Fruit fly (Drosophila melanogaster) whole organism, pupa: Measurements from ENCODE around the gene Cpsf5.

Experiments used
- CG10348 ChIP-seq: fragments of 200-800 bp; sonication (Bioruptor generic); IDR thresholded peaks from 2 replicates; pipeline ENCODE4 v1.3.6; 2022; ENCODE audit warnings: missing biosample characterization, missing genetic modification characterization
- CG12605 ChIP-seq: fragments of 200-800 bp; sonication (Bioruptor generic); IDR thresholded peaks from 2 replicates; pipeline ENCODE4 v1.3.6; 2022; ENCODE audit warnings: missing biosample characterization, missing genetic modification characterization
- CG13204 ChIP-seq: fragments of 200-800 bp; sonication (Bioruptor generic); optimal IDR thresholded peaks from 2 replicates; lab custom pipeline; 2018; ENCODE audit warnings: missing biosample characterization, mild to moderate bottlenecking, missing genetic modification characterization, moderate library complexity
- CG14655 ChIP-seq: fragments of 200-800 bp; sonication (Bioruptor generic); optimal IDR thresholded peaks from 3 replicates; lab custom pipeline; 2017; ENCODE audit warnings: mild to moderate bottlenecking, missing biosample characterization, missing genetic modification reagents, missing genetic modification characterization
- CG15710 ChIP-seq: fragments of 200-800 bp; sonication (Bioruptor generic); optimal IDR thresholded peaks from 2 replicates; lab custom pipeline; 2018; ENCODE audit warnings: missing biosample characterization, mild to moderate bottlenecking, missing genetic modification characterization, moderate library complexity
- CG17806 ChIP-seq: fragments of 200-800 bp; sonication (Bioruptor generic); optimal IDR thresholded peaks from 2 replicates; lab custom pipeline; 2018; ENCODE audit warnings: missing biosample characterization, mild to moderate bottlenecking, missing genetic modification characterization, moderate library complexity
- CG32121 ChIP-seq: fragments of 200-800 bp; sonication (Bioruptor generic); IDR thresholded peaks from 2 replicates; pipeline ENCODE4 v1.3.6; 2022; ENCODE audit warnings: missing biosample characterization, missing genetic modification characterization
- CG34367 ChIP-seq: fragments of 200-800 bp; sonication (Bioruptor generic); optimal IDR thresholded peaks from 2 replicates; lab custom pipeline; 2018; ENCODE audit warnings: missing biosample characterization, mild to moderate bottlenecking, missing genetic modification characterization
- CG4496 ChIP-seq: fragments of 200-800 bp; sonication (Bioruptor generic); IDR thresholded peaks from 3 replicates; pipeline ENCODE4 v1.3.6; 2022; ENCODE audit warnings: missing biosample characterization, missing genetic modification characterization
- CG8159 ChIP-seq: fragments of 200-800 bp; sonication (Bioruptor generic); optimal IDR thresholded peaks from 3 replicates; lab custom pipeline; 2018; ENCODE audit warnings: missing biosample characterization, mild to moderate bottlenecking, missing genetic modification characterization, moderate library complexity
- CG8301 ChIP-seq: fragments of 200-800 bp; sonication (Bioruptor generic); optimal IDR thresholded peaks from 2 replicates; lab custom pipeline; 2018; ENCODE audit warnings: missing biosample characterization, mild to moderate bottlenecking, missing genetic modification characterization
- CG9948 ChIP-seq: fragments of 200-800 bp; sonication (Bioruptor generic); optimal IDR thresholded peaks from 2 replicates; lab custom pipeline; 2018; ENCODE audit warnings: missing biosample characterization, mild to moderate bottlenecking, missing genetic modification characterization, moderate library complexity
- D1 ChIP-seq: fragments of 200-800 bp; sonication (Bioruptor generic); optimal IDR thresholded peaks from 2 replicates; lab custom pipeline; 2018; ENCODE audit warnings: missing biosample characterization, mild to moderate bottlenecking, missing genetic modification characterization, moderate library complexity
- EcR ChIP-seq: fragments of 200-800 bp; sonication (Bioruptor generic); optimal IDR thresholded peaks from 3 replicates; lab custom pipeline; 2019; ENCODE audit warnings: missing biosample characterization, missing genetic modification characterization, mild to moderate bottlenecking, moderate library complexity, missing genetic modification reagents
- Ets98B ChIP-seq: fragments of 200-800 bp; sonication (Bioruptor generic); IDR thresholded peaks from 2 replicates; pipeline ENCODE4 v1.3.6; 2022; ENCODE audit warnings: missing biosample characterization, missing genetic modification characterization
- Pif1A ChIP-seq: fragments of 200-800 bp; sonication (Bioruptor generic); optimal IDR thresholded peaks from 3 replicates; lab custom pipeline; 2016; ENCODE audit warnings: missing biosample characterization, missing genetic modification characterization
- Pif1B ChIP-seq: fragments of 200-800 bp; sonication (Bioruptor generic); optimal IDR thresholded peaks from 3 replicates; lab custom pipeline; 2016; ENCODE audit warnings: missing biosample characterization, missing genetic modification characterization
- Snoo ChIP-seq: fragments of 200-800 bp; sonication (Bioruptor generic); optimal IDR thresholded peaks from 3 replicates; lab custom pipeline; 2017; ENCODE audit warnings: missing biosample characterization, mild to moderate bottlenecking, missing genetic modification characterization, inconsistent platforms
- fd96Ca ChIP-seq: fragments of 200-800 bp; sonication (Bioruptor generic); IDR thresholded peaks from 3 replicates; pipeline ENCODE4 v1.3.6; 2022; ENCODE audit warnings: missing biosample characterization, missing genetic modification characterization
- gl ChIP-seq: fragments of 200-800 bp; sonication (Bioruptor generic); optimal IDR thresholded peaks from 2 replicates; lab custom pipeline; 2018; ENCODE audit warnings: missing biosample characterization, mild to moderate bottlenecking, missing genetic modification characterization
- rn ChIP-seq: fragments of 200-800 bp; sonication (Bioruptor generic); IDR thresholded peaks from 2 replicates; pipeline ENCODE4 v1.3.6; 2022; ENCODE audit warnings: missing biosample characterization, missing genetic modification characterization

Cpsf5 gene

DNA sequence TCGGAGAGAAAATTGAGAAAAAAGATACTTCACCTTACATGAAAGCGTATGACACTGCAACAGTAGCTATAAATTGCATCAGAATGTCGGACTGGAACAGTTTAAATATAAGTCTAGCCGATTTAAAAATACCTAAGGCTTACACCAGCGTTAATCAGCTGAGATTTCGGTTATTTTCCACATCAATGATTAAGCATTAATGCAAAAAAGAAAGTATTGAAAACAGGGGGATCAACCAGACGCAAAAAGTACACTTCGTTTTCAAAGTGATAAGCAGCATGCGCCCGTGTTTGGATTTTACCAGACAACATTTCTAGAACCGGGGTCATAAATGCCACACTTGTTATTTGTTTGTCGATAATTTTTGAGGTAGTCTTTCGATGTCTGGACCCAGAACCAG, 11.3 kb downstream of the Cpsf5 start:
- TF ChIP-seq CG10348 (GFP tag; lab: Robert Waterston, UW): no peak
- no peak for TF ChIP-seq EcR (GFP tag; lab: Kevin White, UChicago)
- no peak for TF ChIP-seq CG14655 (GFP tag; lab: Kevin White, UChicago)
- no peak for TF ChIP-seq CG32121 (GFP tag; lab: Robert Waterston, UW)
- no peak for TF ChIP-seq rn (GFP tag; lab: Robert Waterston, UW)
- no peak for TF ChIP-seq CG12605 (GFP tag; lab: Robert Waterston, UW)
- no peak for TF ChIP-seq CG4496 (GFP tag; lab: Robert Waterston, UW)
- TF ChIP-seq gl: no peak
- no peak for TF ChIP-seq fd96Ca

DNA sequence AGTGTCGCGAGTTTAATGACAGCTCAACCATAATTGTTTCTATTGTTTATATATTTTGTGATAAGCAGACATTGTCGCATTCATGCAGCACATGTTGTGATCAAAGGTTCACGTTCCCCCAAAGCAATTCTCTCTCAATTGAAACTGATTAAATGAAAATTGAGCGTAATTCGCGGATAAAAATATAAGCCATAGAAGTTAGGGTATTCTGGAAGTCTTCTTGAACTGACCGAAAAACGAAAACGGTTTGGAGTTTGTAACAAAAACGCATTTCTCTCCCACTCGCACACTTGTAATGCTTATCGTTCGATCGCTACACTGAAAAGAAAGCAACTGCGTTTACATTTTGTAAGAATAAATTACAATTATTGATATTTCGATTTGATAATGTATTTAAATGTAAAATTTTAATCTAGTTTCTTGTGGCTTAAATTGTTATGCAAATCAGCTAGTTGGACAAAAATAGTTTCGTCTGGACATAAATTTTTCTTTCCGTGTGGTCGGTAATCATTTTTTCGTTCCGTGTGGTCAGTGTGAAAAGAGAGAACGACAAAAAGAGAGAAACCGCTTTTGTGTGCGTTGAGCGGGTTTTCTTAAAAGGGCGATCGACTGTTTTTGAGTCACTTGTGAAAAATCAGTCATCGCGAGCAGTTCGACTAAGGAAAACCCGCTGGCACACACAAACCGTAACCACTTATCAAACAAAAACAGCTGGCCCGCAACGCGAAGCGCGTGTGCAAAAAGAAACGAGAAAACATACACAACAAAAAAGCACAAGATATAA, 12.0 kb downstream of the Cpsf5 start, which contains the start of gene aay:
TSS of gene aay (plus strand) at position 618 of the 784 bp plus-strand sequence.
- TF ChIP-seq EcR (GFP tag; lab: Kevin White, UChicago) (peak; percentile 87), CG13204 (peak; percentile 91), Snoo (tag; lab: Kevin White, UChicago) (peak; percentile 99), Ets98B (peak; percentile 98), D1 (tag; lab: Kevin White, UChicago) (peak; percentile 98), CG32121 (GFP tag; lab: Robert Waterston, UW) (peak; percentile 98), CG34367 (tag; lab: Kevin White, UChicago) (peak; percentile 97), CG12605 (GFP tag; lab: Robert Waterston, UW) (peak; percentile 98), CG17806 (tag; lab: Kevin White, UChicago) (peak; percentile 99), CG4496 (GFP tag; lab: Robert Waterston, UW) (peak; percentile 98), CG14655 (GFP tag; lab: Kevin White, UChicago) (peak; percentile 97), Pif1A (GFP tag; lab: Kevin White, UChicago) (peak; percentile 99), Pif1B (GFP tag; lab: Kevin White, UChicago) (peak; percentile 99), CG9948 (tag; lab: Kevin White, UChicago) (peak; percentile 98), CG15710 (peak; percentile 98), rn (GFP tag; lab: Robert Waterston, UW) (peak; percentile 95), CG10348 (GFP tag; lab: Robert Waterston, UW) (peak; percentile 87), fd96Ca (peak; percentile 95), CG8301 (peak; percentile 97), CG8159 (tag; lab: Kevin White, UChicago) (peak; percentile 99), gl (peak; percentile 94)

dm6 chr3L:9423757-9424527, 13.1 kb downstream of the Cpsf5 start:
- TF ChIP-seq CG14655 (GFP tag; lab: Kevin White, UChicago): no peak
- no peak for TF ChIP-seq EcR (GFP tag; lab: Kevin White, UChicago)
- no peak for TF ChIP-seq CG4496 (GFP tag; lab: Robert Waterston, UW)
- no peak for TF ChIP-seq CG13204
- TF ChIP-seq CG32121 (GFP tag; lab: Robert Waterston, UW): no peak

DNA sequence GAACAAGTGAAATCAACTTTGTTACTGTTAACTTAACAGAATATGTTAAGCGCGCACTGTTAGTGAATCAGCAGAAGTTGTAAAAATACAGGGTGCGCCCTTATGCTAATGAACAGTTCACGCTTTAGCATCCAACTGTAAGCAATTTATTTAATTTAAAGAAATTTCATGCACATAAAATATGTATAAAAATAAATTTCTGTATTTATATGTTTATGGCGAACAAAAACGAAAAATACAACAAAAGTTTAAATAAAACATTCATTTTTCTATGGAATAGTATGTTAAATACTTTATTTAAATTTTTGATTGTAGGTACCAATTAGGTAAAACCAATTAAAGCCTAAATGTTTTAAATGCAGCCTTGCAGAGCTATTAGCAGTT, 13.7 kb downstream of the Cpsf5 start:
- TF ChIP-seq CG4496 (GFP tag; lab: Robert Waterston, UW) (peak; percentile 43; the same call in 1 of the 3 replicates), Snoo (tag; lab: Kevin White, UChicago) (peak; percentile 24), CG13204 (no peak), rn (GFP tag; lab: Robert Waterston, UW) (no peak), CG14655 (GFP tag; lab: Kevin White, UChicago) (peak; percentile 42), Pif1A (GFP tag; lab: Kevin White, UChicago) (peak; percentile 35), CG8301 (peak; percentile 49), fd96Ca (no peak), CG8159 (tag; lab: Kevin White, UChicago) (peak; percentile 9), CG34367 (tag; lab: Kevin White, UChicago) (no peak), CG9948 (tag; lab: Kevin White, UChicago) (peak; percentile 12), EcR (GFP tag; lab: Kevin White, UChicago) (no peak), Ets98B (peak; percentile 57; the same call in 1 of the 2 replicates), CG17806 (tag; lab: Kevin White, UChicago) (peak; percentile 58), D1 (tag; lab: Kevin White, UChicago) (peak; percentile 4), CG15710 (peak; percentile 9), CG32121 (GFP tag; lab: Robert Waterston, UW) (0 out of 2 replicates have a peak, but pooled peaks have one; percentile 26), Pif1B (GFP tag; lab: Kevin White, UChicago) (no peak), CG12605 (GFP tag; lab: Robert Waterston, UW) (0 out of 2 replicates have a peak, but pooled peaks have one; percentile 29)

dm6 chr3L:9425838-9426237, 15.0 kb downstream of the Cpsf5 start:
- peak; percentile 63 for TF ChIP-seq Ets98B
- TF ChIP-seq CG14655 (GFP tag; lab: Kevin White, UChicago): peak; percentile 34
- TF ChIP-seq CG15710: no peak
- no peak for TF ChIP-seq rn (GFP tag; lab: Robert Waterston, UW)
- TF ChIP-seq CG4496 (GFP tag; lab: Robert Waterston, UW): peak; percentile 50; the same call in 1 of the 3 replicates
- peak; percentile 32 for TF ChIP-seq CG8301
- peak; percentile 51; the same call in 1 of the 2 replicates for TF ChIP-seq CG32121 (GFP tag; lab: Robert Waterston, UW)
